Worm (Caenorhabditis elegans) whole organism, L3 larva: ENCODE data around the gene F10D7.4.

Source experiments
- ceh-9 ChIP-seq: sonication (generic microtip); optimal IDR thresholded peaks from 2 replicates; lab custom pipeline; 2018; ENCODE audit warnings: missing biosample characterization, missing genetic modification characterization
- nhr-11 ChIP-seq: fragments of 150-350 bp; optimal IDR thresholded peaks from 2 replicates; lab custom pipeline; 2014; ENCODE audit warnings: missing biosample characterization, missing genetic modification characterization

DNA sequence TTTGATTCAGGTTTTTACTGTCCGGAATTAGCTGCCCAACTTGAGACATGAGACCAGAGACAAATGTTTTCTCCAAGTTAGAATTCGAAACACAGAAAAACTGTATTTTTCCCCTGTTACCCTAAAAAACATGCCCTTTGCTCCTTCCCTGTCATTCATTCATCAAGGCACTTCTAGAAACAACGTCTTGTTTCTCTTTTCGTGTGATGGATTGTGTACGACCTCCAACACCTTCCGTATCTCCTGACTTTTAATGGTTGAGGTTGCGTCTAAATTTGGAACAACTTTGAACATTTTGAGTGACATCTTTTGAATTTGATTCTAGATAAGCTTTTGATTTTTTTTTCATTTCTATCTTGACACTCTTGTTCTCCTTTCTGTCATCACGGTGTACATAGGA, 40.7 kb upstream of the F10D7.4 start:
- TF ChIP-seq nhr-11 (tag; lab: Kevin White, UChicago) (no peak), ceh-9 (no peak)
